Fruit fly (Drosophila melanogaster) whole organism, prepupa: ENCODE results near the gene CG33124.

ENCODE experiments used
- Blimp-1 ChIP-seq: fragments of 200-800 bp; sonication (Bioruptor generic); optimal IDR thresholded peaks from 3 replicates; lab custom pipeline; 2017; ENCODE audit warnings: missing biosample characterization, missing genetic modification characterization, mild to moderate bottlenecking, moderate library complexity, missing genetic modification reagents
- CG11294 ChIP-seq: fragments of 200-800 bp; sonication (Bioruptor generic); IDR thresholded peaks from 2 replicates; pipeline ENCODE4 v1.3.6; 2022; ENCODE audit warnings: missing biosample characterization, missing genetic modification characterization
- CG11902 ChIP-seq: fragments of 200-800 bp; sonication (Bioruptor generic); optimal IDR thresholded peaks from 3 replicates; lab custom pipeline; 2016; ENCODE audit warnings: missing biosample characterization, missing genetic modification characterization
- CG15336 ChIP-seq: fragments of 200-800 bp; sonication (Bioruptor generic); IDR thresholded peaks from 2 replicates; pipeline ENCODE4 v1.3.6; 2022; ENCODE audit warnings: missing biosample characterization, missing genetic modification characterization
- CG1621 ChIP-seq: fragments of 200-800 bp; sonication (Bioruptor generic); optimal IDR thresholded peaks from 3 replicates; lab custom pipeline; 2018; ENCODE audit warnings: missing biosample characterization, mild to moderate bottlenecking, missing genetic modification characterization
- CG16779 ChIP-seq: fragments of 200-800 bp; sonication (Bioruptor generic); optimal IDR thresholded peaks from 3 replicates; lab custom pipeline; 2017; ENCODE audit warnings: missing biosample characterization, mild to moderate bottlenecking, missing genetic modification characterization
- CG3032 ChIP-seq: fragments of 200-800 bp; optimal IDR thresholded peaks from 2 replicates; lab custom pipeline; 2019; ENCODE audit warnings: missing biosample characterization, mild to moderate bottlenecking, missing genetic modification characterization, moderate library complexity
- CG31627 ChIP-seq: fragments of 200-800 bp; sonication (Bioruptor generic); optimal IDR thresholded peaks from 3 replicates; lab custom pipeline; 2016; ENCODE audit warnings: missing biosample characterization, missing genetic modification characterization
- CG34406 ChIP-seq: fragments of 200-800 bp; sonication (Bioruptor generic); optimal IDR thresholded peaks from 3 replicates; lab custom pipeline; 2016; ENCODE audit warnings: missing biosample characterization, missing genetic modification characterization
- CG3919 ChIP-seq: fragments of 200-800 bp; sonication (Bioruptor generic); optimal IDR thresholded peaks from 3 replicates; lab custom pipeline; 2016; ENCODE audit warnings: missing biosample characterization, missing genetic modification characterization
- CG6163 ChIP-seq: fragments of 200-800 bp; sonication (Bioruptor generic); IDR thresholded peaks from 3 replicates; pipeline ENCODE4 v1.3.6; 2022; ENCODE audit warnings: missing biosample characterization, missing genetic modification characterization
- CG6808 ChIP-seq: fragments of 200-800 bp; sonication (Bioruptor generic); optimal IDR thresholded peaks from 3 replicates; lab custom pipeline; 2017; ENCODE audit warnings: missing biosample characterization, missing genetic modification characterization, mild to moderate bottlenecking, moderate library complexity, missing genetic modification reagents
- CG6854 ChIP-seq: fragments of 200-800 bp; sonication (Bioruptor generic); optimal IDR thresholded peaks from 2 replicates; lab custom pipeline; 2017; ENCODE audit warnings: missing biosample characterization, mild to moderate bottlenecking, missing genetic modification characterization
- CG7368 ChIP-seq: fragments of 200-800 bp; sonication (Bioruptor generic); optimal IDR thresholded peaks from 3 replicates; lab custom pipeline; 2016; ENCODE audit warnings: missing biosample characterization, missing genetic modification characterization
- Eip75B ChIP-seq: fragments of 200-800 bp; sonication (Bioruptor generic); optimal IDR thresholded peaks from 3 replicates; lab custom pipeline; 2016; ENCODE audit warnings: missing biosample characterization, missing genetic modification characterization
- Eip78C ChIP-seq: fragments of 200-800 bp; sonication (Bioruptor generic); peaks from one replicate; lab custom pipeline; 2016; ENCODE audit warnings: missing biosample characterization, missing genetic modification characterization
- Eip93F ChIP-seq: fragments of 200-800 bp; sonication (Bioruptor generic); optimal IDR thresholded peaks from 2 replicates; lab custom pipeline; 2016; ENCODE audit warnings: missing biosample characterization, mild to moderate bottlenecking, missing genetic modification characterization
- Ets21C ChIP-seq: fragments of 200-800 bp; sonication (Bioruptor generic); optimal IDR thresholded peaks from 3 replicates; lab custom pipeline; 2016; ENCODE audit warnings: missing biosample characterization, missing genetic modification characterization
- Ets96B ChIP-seq: fragments of 200-800 bp; optimal IDR thresholded peaks from 2 replicates; lab custom pipeline; 2019; ENCODE audit warnings: missing biosample characterization, mild to moderate bottlenecking, missing genetic modification characterization, moderate library complexity
- Hr38 ChIP-seq: sonication (Bioruptor generic); optimal IDR thresholded peaks from 2 replicates; lab custom pipeline; 2016; ENCODE audit warnings: missing biosample characterization, missing genetic modification characterization
- Hr39 ChIP-seq: fragments of 200-800 bp; sonication (Bioruptor generic); optimal IDR thresholded peaks from 2 replicates; lab custom pipeline; 2016; ENCODE audit warnings: missing biosample characterization, missing genetic modification characterization
- Hr4 ChIP-seq: fragments of 200-800 bp; sonication (Bioruptor generic); optimal IDR thresholded peaks from 3 replicates; lab custom pipeline; 2016; ENCODE audit warnings: missing biosample characterization, missing genetic modification characterization
- OdsH ChIP-seq: fragments of 200-800 bp; sonication (Bioruptor generic); optimal IDR thresholded peaks from 3 replicates; lab custom pipeline; 2016; ENCODE audit warnings: missing biosample characterization, missing genetic modification characterization
- Sox102F ChIP-seq: fragments of 200-800 bp; sonication (Bioruptor generic); optimal IDR thresholded peaks from 2 replicates; lab custom pipeline; 2016; ENCODE audit warnings: missing biosample characterization, mild to moderate bottlenecking, missing genetic modification characterization
- Sox14 ChIP-seq: fragments of 200-800 bp; sonication (Bioruptor generic); optimal IDR thresholded peaks from 3 replicates; lab custom pipeline; 2016; ENCODE audit warnings: missing biosample characterization, missing genetic modification characterization
- acj6 ChIP-seq: fragments of 200-800 bp; sonication (Bioruptor generic); optimal IDR thresholded peaks from 3 replicates; lab custom pipeline; 2016; ENCODE audit warnings: missing biosample characterization, missing genetic modification characterization
- cyc ChIP-seq: fragments of 200-800 bp; sonication (Bioruptor generic); optimal IDR thresholded peaks from 3 replicates; lab custom pipeline; 2016; ENCODE audit warnings: missing biosample characterization, missing genetic modification characterization
- dac ChIP-seq: fragments of 200-800 bp; sonication (Bioruptor generic); optimal IDR thresholded peaks from 2 replicates; lab custom pipeline; 2017; ENCODE audit warnings: missing biosample characterization, mild to moderate bottlenecking, missing genetic modification characterization
- dsx ChIP-seq: fragments of 200-800 bp; optimal IDR thresholded peaks from 3 replicates; lab custom pipeline; 2019; ENCODE audit warnings: missing biosample characterization, mild to moderate bottlenecking, missing genetic modification characterization, moderate library complexity; ENCODE audit not compliant: poor library complexity, severe bottlenecking
- eg ChIP-seq: fragments of 200-800 bp; sonication (Bioruptor generic); IDR thresholded peaks from 3 replicates; pipeline ENCODE4 v1.3.6; 2022; ENCODE audit warnings: missing biosample characterization, missing genetic modification characterization
- esn ChIP-seq: fragments of 200-800 bp; sonication (Bioruptor generic); optimal IDR thresholded peaks from 2 replicates; lab custom pipeline; 2016; ENCODE audit warnings: missing biosample characterization, mild to moderate bottlenecking, missing genetic modification characterization, moderate library complexity
- fkh ChIP-seq: fragments of 200-800 bp; sonication (Bioruptor generic); optimal IDR thresholded peaks from 3 replicates; lab custom pipeline; 2017; ENCODE audit warnings: missing biosample characterization, mild to moderate bottlenecking, missing genetic modification characterization, moderate library complexity
- net ChIP-seq: fragments of 200-800 bp; sonication (Bioruptor generic); optimal IDR thresholded peaks from 3 replicates; lab custom pipeline; 2016; ENCODE audit warnings: missing biosample characterization, missing genetic modification characterization
- salr ChIP-seq, 2 experiments: fragments of 200-800 bp; sonication (Bioruptor generic); optimal IDR thresholded peaks; 3 replicates each; lab custom pipeline; 2016 to 2018; ENCODE audit warnings: missing biosample characterization in 2 of 2, missing genetic modification characterization in 2 of 2, mild to moderate bottlenecking in 1 of 2
- spab ChIP-seq: fragments of 200-800 bp; sonication (Bioruptor generic); optimal IDR thresholded peaks from 2 replicates; lab custom pipeline; 2017; ENCODE audit warnings: missing biosample characterization, mild to moderate bottlenecking, missing genetic modification characterization, missing genetic modification reagents
- ss ChIP-seq, 2 experiments: fragments of 200-800 bp; sonication (Bioruptor generic); optimal IDR thresholded peaks; 2 replicates in 1 of 2; 3 replicates in 1 of 2; lab custom pipeline; 2017 to 2018; ENCODE audit warnings: mild to moderate bottlenecking in 2 of 2, missing biosample characterization in 2 of 2, missing genetic modification characterization in 2 of 2, moderate library complexity in 1 of 2
- svp ChIP-seq: fragments of 200-800 bp; sonication (Bioruptor generic); peaks from one replicate; lab custom pipeline; 2016; ENCODE audit warnings: missing biosample characterization, missing genetic modification characterization
- vri ChIP-seq: fragments of 200-800 bp; sonication (Bioruptor generic); optimal IDR thresholded peaks from 3 replicates; lab custom pipeline; 2016; ENCODE audit warnings: missing biosample characterization, mild to moderate bottlenecking, missing genetic modification characterization

CG33124 gene

dm6 chr2L:2238151-2238550 is 29.2 kb upstream of the CG33124 start, which contains the start of gene Tengl3:
Gene Tengl3, minus strand, starts transcription at chr2L:2238251.
- no peak for TF ChIP-seq CG11294 (GFP tag; lab: Robert Waterston, UW)
- no peak for TF ChIP-seq svp
- TF ChIP-seq salr (GFP tag; optimal IDR thresholded peaks at IDR 0.05; lab: Kevin White, UChicago) = no peak
- TF ChIP-seq CG34406 (GFP tag; lab: Kevin White, UChicago) = no peak
- no peak for TF ChIP-seq CG6163 (GFP tag; lab: Robert Waterston, UW)
- TF ChIP-seq CG6808 (GFP tag; lab: Kevin White, UChicago) = no peak
- TF ChIP-seq CG11902 (GFP tag; lab: Kevin White, UChicago) = no peak
- no peak for TF ChIP-seq Eip75B (GFP tag; lab: Kevin White, UChicago)
- TF ChIP-seq OdsH (GFP tag; lab: Kevin White, UChicago) = no peak
- TF ChIP-seq ss (GFP tag; optimal IDR thresholded peaks at IDR 0.05; lab: Kevin White, UChicago) = no peak
- TF ChIP-seq CG3032 (tag; lab: Kevin White, UChicago) = no peak
- no peak for TF ChIP-seq Eip78C (GFP tag; lab: Kevin White, UChicago)
- TF ChIP-seq cyc (GFP tag; lab: Kevin White, UChicago) = no peak
- TF ChIP-seq Sox102F = no peak
- TF ChIP-seq CG1621 (tag; lab: Kevin White, UChicago) = no peak
- TF ChIP-seq net (GFP tag; lab: Kevin White, UChicago) = no peak
- TF ChIP-seq vri (GFP tag; lab: Kevin White, UChicago) = no peak
- TF ChIP-seq dac = no peak

- TF ChIP-seq CG6163 (GFP tag; lab: Robert Waterston, UW) (no peak), Hr39 (GFP tag; lab: Kevin White, UChicago) (no peak), CG16779 (tag; lab: Kevin White, UChicago) (no peak), CG6854 (GFP tag; lab: Kevin White, UChicago) (no peak), Eip75B (GFP tag; lab: Kevin White, UChicago) (no peak), eg (GFP tag; lab: Robert Waterston, UW) (peak; percentile 40; the same call in 1 of the 3 replicates), CG15336 (GFP tag; lab: Robert Waterston, UW) (peak; percentile 13; the same call in 1 of the 2 replicates), Ets96B (no peak), Hr38 (no peak), salr (GFP tag; optimal IDR thresholded peaks at IDR 0.05; lab: Kevin White, UChicago) (no peak), esn (GFP tag; lab: Kevin White, UChicago) (peak; percentile 36), Eip78C (GFP tag; lab: Kevin White, UChicago) (no peak), dsx (GFP tag; lab: Kevin White, UChicago) (no peak), Ets21C (GFP tag; lab: Kevin White, UChicago) (no peak), Hr4 (GFP tag; lab: Kevin White, UChicago) (no peak), spab (GFP tag; lab: Kevin White, UChicago) (no peak), acj6 (no peak), CG34406 (GFP tag; lab: Kevin White, UChicago) (no peak), CG31627 (no peak), CG3919 (GFP tag; lab: Kevin White, UChicago) (no peak), cyc (GFP tag; lab: Kevin White, UChicago) (no peak), svp (peak; percentile 33), Eip93F (GFP tag; lab: Kevin White, UChicago) (peak; percentile 9), vri (GFP tag; lab: Kevin White, UChicago) (no peak), Blimp-1 (GFP tag; lab: Kevin White, UChicago) (no peak), CG3032 (tag; lab: Kevin White, UChicago) (peak; percentile 13)
Measured at dm6 chr2L:2236722-2237121, 27.8 kb upstream of the CG33124 start, which contains the start of gene Sec24CD. Gene Sec24CD, minus strand, starts transcription at chr2L:2236844.

dm6 chr2L:2228179-2228849 is 19.4 kb upstream of the CG33124 start:
- TF ChIP-seq Eip78C (GFP tag; lab: Kevin White, UChicago) (peak; percentile 37), Eip93F (GFP tag; lab: Kevin White, UChicago) (peak; percentile 52), CG7368 (no peak), vri (GFP tag; lab: Kevin White, UChicago) (peak; percentile 81), Hr38 (no peak), salr (GFP tag; optimal IDR thresholded peaks at IDR 0.05; lab: Kevin White, UChicago) (no peak), Sox14 (peak; percentile 60), svp (peak; percentile 71), CG15336 (GFP tag; lab: Robert Waterston, UW) (0 out of 2 replicates have a peak, but pooled peaks have one; percentile 16), fkh (GFP tag; lab: Kevin White, UChicago) (peak; percentile 58)
- TF ChIP-seq, all 60 proteins: peak for 7
